Fruit fly (Drosophila melanogaster) whole organism, prepupa: ENCODE measurements around the gene Sfp33A2.
A peak's percentile ranks its signal among the peaks of the same experiment; 100 is the strongest.

Experiments used
- CG10631 ChIP-seq: fragments of 200-800 bp; sonication (Bioruptor generic); optimal IDR thresholded peaks from 2 replicates; lab custom pipeline; 2016; ENCODE audit warnings: missing biosample characterization, missing genetic modification characterization
- CG11294 ChIP-seq: fragments of 200-800 bp; sonication (Bioruptor generic); IDR thresholded peaks from 2 replicates; pipeline ENCODE4 v1.3.6; 2022; ENCODE audit warnings: missing biosample characterization, missing genetic modification characterization
- CG11902 ChIP-seq: fragments of 200-800 bp; sonication (Bioruptor generic); optimal IDR thresholded peaks from 3 replicates; lab custom pipeline; 2016; ENCODE audit warnings: missing biosample characterization, missing genetic modification characterization
- CG15336 ChIP-seq: fragments of 200-800 bp; sonication (Bioruptor generic); IDR thresholded peaks from 2 replicates; pipeline ENCODE4 v1.3.6; 2022; ENCODE audit warnings: missing biosample characterization, missing genetic modification characterization
- CG1621 ChIP-seq: fragments of 200-800 bp; sonication (Bioruptor generic); optimal IDR thresholded peaks from 3 replicates; lab custom pipeline; 2018; ENCODE audit warnings: missing biosample characterization, mild to moderate bottlenecking, missing genetic modification characterization
- CG3032 ChIP-seq: fragments of 200-800 bp; optimal IDR thresholded peaks from 2 replicates; lab custom pipeline; 2019; ENCODE audit warnings: missing biosample characterization, mild to moderate bottlenecking, missing genetic modification characterization, moderate library complexity
- CG31627 ChIP-seq: fragments of 200-800 bp; sonication (Bioruptor generic); optimal IDR thresholded peaks from 3 replicates; lab custom pipeline; 2016; ENCODE audit warnings: missing biosample characterization, missing genetic modification characterization
- CG32006 ChIP-seq: fragments of 200-800 bp; sonication (Bioruptor generic); optimal IDR thresholded peaks from 3 replicates; lab custom pipeline; 2017; ENCODE audit warnings: missing biosample characterization, mild to moderate bottlenecking, missing genetic modification characterization
- CG3919 ChIP-seq: fragments of 200-800 bp; sonication (Bioruptor generic); optimal IDR thresholded peaks from 3 replicates; lab custom pipeline; 2016; ENCODE audit warnings: missing biosample characterization, missing genetic modification characterization
- CG4318 ChIP-seq: fragments of 200-800 bp; sonication (Bioruptor generic); optimal IDR thresholded peaks from 3 replicates; lab custom pipeline; 2017; ENCODE audit warnings: missing biosample characterization, mild to moderate bottlenecking, missing genetic modification characterization
- CG6854 ChIP-seq: fragments of 200-800 bp; sonication (Bioruptor generic); optimal IDR thresholded peaks from 2 replicates; lab custom pipeline; 2017; ENCODE audit warnings: missing biosample characterization, mild to moderate bottlenecking, missing genetic modification characterization
- CG8319 ChIP-seq: fragments of 200-800 bp; sonication (Bioruptor generic); optimal IDR thresholded peaks from 3 replicates; lab custom pipeline; 2016; ENCODE audit warnings: missing biosample characterization, missing genetic modification characterization
- CG9139 ChIP-seq: fragments of 200-800 bp; sonication (Bioruptor generic); optimal IDR thresholded peaks from 3 replicates; lab custom pipeline; 2017; ENCODE audit warnings: missing biosample characterization, mild to moderate bottlenecking, missing genetic modification characterization
- Eip75B ChIP-seq: fragments of 200-800 bp; sonication (Bioruptor generic); optimal IDR thresholded peaks from 3 replicates; lab custom pipeline; 2016; ENCODE audit warnings: missing biosample characterization, missing genetic modification characterization
- Eip78C ChIP-seq: fragments of 200-800 bp; sonication (Bioruptor generic); peaks from one replicate; lab custom pipeline; 2016; ENCODE audit warnings: missing biosample characterization, missing genetic modification characterization
- Eip93F ChIP-seq: fragments of 200-800 bp; sonication (Bioruptor generic); optimal IDR thresholded peaks from 2 replicates; lab custom pipeline; 2016; ENCODE audit warnings: missing biosample characterization, mild to moderate bottlenecking, missing genetic modification characterization
- Ets96B ChIP-seq: fragments of 200-800 bp; optimal IDR thresholded peaks from 2 replicates; lab custom pipeline; 2019; ENCODE audit warnings: missing biosample characterization, mild to moderate bottlenecking, missing genetic modification characterization, moderate library complexity
- Hr38 ChIP-seq: sonication (Bioruptor generic); optimal IDR thresholded peaks from 2 replicates; lab custom pipeline; 2016; ENCODE audit warnings: missing biosample characterization, missing genetic modification characterization
- Hr4 ChIP-seq: fragments of 200-800 bp; sonication (Bioruptor generic); optimal IDR thresholded peaks from 3 replicates; lab custom pipeline; 2016; ENCODE audit warnings: missing biosample characterization, missing genetic modification characterization
- Lpt ChIP-seq: fragments of 200-800 bp; sonication (Bioruptor generic); optimal IDR thresholded peaks from 3 replicates; lab custom pipeline; 2016; ENCODE audit warnings: missing biosample characterization, missing genetic modification characterization
- Met ChIP-seq: fragments of 200-800 bp; sonication (Bioruptor generic); optimal IDR thresholded peaks from 3 replicates; lab custom pipeline; 2016; ENCODE audit warnings: missing biosample characterization, missing genetic modification characterization
- OdsH ChIP-seq: fragments of 200-800 bp; sonication (Bioruptor generic); optimal IDR thresholded peaks from 3 replicates; lab custom pipeline; 2016; ENCODE audit warnings: missing biosample characterization, missing genetic modification characterization
- Sox14 ChIP-seq: fragments of 200-800 bp; sonication (Bioruptor generic); optimal IDR thresholded peaks from 3 replicates; lab custom pipeline; 2016; ENCODE audit warnings: missing biosample characterization, missing genetic modification characterization
- Sox15 ChIP-seq: fragments of 200-800 bp; sonication (Bioruptor generic); optimal IDR thresholded peaks from 3 replicates; lab custom pipeline; 2016; ENCODE audit warnings: missing biosample characterization, missing genetic modification characterization
- cyc ChIP-seq: fragments of 200-800 bp; sonication (Bioruptor generic); optimal IDR thresholded peaks from 3 replicates; lab custom pipeline; 2016; ENCODE audit warnings: missing biosample characterization, missing genetic modification characterization
- dsx ChIP-seq: fragments of 200-800 bp; optimal IDR thresholded peaks from 3 replicates; lab custom pipeline; 2019; ENCODE audit warnings: missing biosample characterization, mild to moderate bottlenecking, missing genetic modification characterization, moderate library complexity; ENCODE audit not compliant: poor library complexity, severe bottlenecking
- eg ChIP-seq: fragments of 200-800 bp; sonication (Bioruptor generic); IDR thresholded peaks from 3 replicates; pipeline ENCODE4 v1.3.6; 2022; ENCODE audit warnings: missing biosample characterization, missing genetic modification characterization
- esn ChIP-seq: fragments of 200-800 bp; sonication (Bioruptor generic); optimal IDR thresholded peaks from 2 replicates; lab custom pipeline; 2016; ENCODE audit warnings: missing biosample characterization, mild to moderate bottlenecking, missing genetic modification characterization, moderate library complexity
- fd59A ChIP-seq: fragments of 200-800 bp; sonication (Bioruptor generic); optimal IDR thresholded peaks from 2 replicates; lab custom pipeline; 2017; ENCODE audit warnings: missing biosample characterization, mild to moderate bottlenecking, missing genetic modification characterization, missing genetic modification reagents
- fkh ChIP-seq: fragments of 200-800 bp; sonication (Bioruptor generic); optimal IDR thresholded peaks from 3 replicates; lab custom pipeline; 2017; ENCODE audit warnings: missing biosample characterization, mild to moderate bottlenecking, missing genetic modification characterization, moderate library complexity
- net ChIP-seq: fragments of 200-800 bp; sonication (Bioruptor generic); optimal IDR thresholded peaks from 3 replicates; lab custom pipeline; 2016; ENCODE audit warnings: missing biosample characterization, missing genetic modification characterization
- spab ChIP-seq: fragments of 200-800 bp; sonication (Bioruptor generic); optimal IDR thresholded peaks from 2 replicates; lab custom pipeline; 2017; ENCODE audit warnings: missing biosample characterization, mild to moderate bottlenecking, missing genetic modification characterization, missing genetic modification reagents
- ss ChIP-seq, 2 experiments: fragments of 200-800 bp; sonication (Bioruptor generic); optimal IDR thresholded peaks; 2 replicates in 1 of 2; 3 replicates in 1 of 2; lab custom pipeline; 2017 to 2018; ENCODE audit warnings: mild to moderate bottlenecking in 2 of 2, missing biosample characterization in 2 of 2, missing genetic modification characterization in 2 of 2, moderate library complexity in 1 of 2
- topi ChIP-seq: fragments of 200-800 bp; sonication (Bioruptor generic); optimal IDR thresholded peaks from 3 replicates; lab custom pipeline; 2016; ENCODE audit warnings: missing biosample characterization, missing genetic modification characterization
- vri ChIP-seq: fragments of 200-800 bp; sonication (Bioruptor generic); optimal IDR thresholded peaks from 3 replicates; lab custom pipeline; 2016; ENCODE audit warnings: missing biosample characterization, mild to moderate bottlenecking, missing genetic modification characterization

Gene Sfp33A2

dm6 chr2L:11797127-11797526, 40.4 kb upstream of the Sfp33A2 start:
- TF ChIP-seq CG3032 (tag; lab: Kevin White, UChicago) = no peak
- TF ChIP-seq Eip93F (GFP tag; lab: Kevin White, UChicago) = no peak
- no peak for TF ChIP-seq vri
- TF ChIP-seq fd59A (GFP tag; lab: Kevin White, UChicago) = no peak

- TF ChIP-seq Hr38 = no peak
- TF ChIP-seq CG6854 (GFP tag; lab: Kevin White, UChicago) = no peak
- TF ChIP-seq Eip78C (GFP tag; lab: Kevin White, UChicago) = peak; percentile 73
- no peak for TF ChIP-seq Ets96B (tag; lab: Kevin White, UChicago)
- no peak for TF ChIP-seq Hr4 (GFP tag; lab: Kevin White, UChicago)
- TF ChIP-seq CG15336 (GFP tag; lab: Robert Waterston, UW) = 0 out of 2 replicates have a peak, but pooled peaks have one; percentile 15
- no peak for TF ChIP-seq fd59A (GFP tag; lab: Kevin White, UChicago)
- no peak for TF ChIP-seq fkh (GFP tag; lab: Kevin White, UChicago)
- TF ChIP-seq Lpt = peak; percentile 26
- no peak for TF ChIP-seq spab (GFP tag; lab: Kevin White, UChicago)
- TF ChIP-seq Sox14 (GFP tag; lab: Kevin White, UChicago) = peak; percentile 15
- no peak for TF ChIP-seq CG31627
- TF ChIP-seq CG1621 = no peak
- TF ChIP-seq ss (GFP tag; optimal IDR thresholded peaks at IDR 0.05; lab: Kevin White, UChicago) = peak; percentile 30 to 75
- peak; percentile 23; the same call in 1 of the 3 replicates for TF ChIP-seq eg
- peak; percentile 32 for TF ChIP-seq dsx (GFP tag; lab: Kevin White, UChicago)
- TF ChIP-seq CG8319 (GFP tag; lab: Kevin White, UChicago) = no peak
- TF ChIP-seq CG3919 (GFP tag; lab: Kevin White, UChicago) = peak; percentile 24
- no peak for TF ChIP-seq topi (GFP tag; lab: Kevin White, UChicago)
- no peak for TF ChIP-seq Sox15
- TF ChIP-seq cyc (GFP tag; lab: Kevin White, UChicago) = no peak
- TF ChIP-seq CG9139 (GFP tag; lab: Kevin White, UChicago) = peak; percentile 6
- no peak for TF ChIP-seq CG4318 (GFP tag; lab: Kevin White, UChicago)
- TF ChIP-seq CG11294 (GFP tag; lab: Robert Waterston, UW) = no peak
- TF ChIP-seq net (GFP tag; lab: Kevin White, UChicago) = no peak
- TF ChIP-seq CG32006 (GFP tag; lab: Kevin White, UChicago) = peak; percentile 12
- no peak for TF ChIP-seq vri
Observed at dm6 chr2L:11804228-11805044, 33.1 kb upstream of the Sfp33A2 start.

dm6 chr2L:11806022-11806700, 31.4 kb upstream of the Sfp33A2 start:
- peak; percentile 41 for TF ChIP-seq vri
- no peak for TF ChIP-seq Hr38
- TF ChIP-seq OdsH (GFP tag; lab: Kevin White, UChicago) = no peak
- TF ChIP-seq Eip78C (GFP tag; lab: Kevin White, UChicago) = peak; percentile 48
- TF ChIP-seq Lpt = peak; percentile 1
- peak; percentile 42 for TF ChIP-seq CG11902
- TF ChIP-seq CG9139 (GFP tag; lab: Kevin White, UChicago) = no peak
- TF ChIP-seq esn (GFP tag; lab: Kevin White, UChicago) = peak; percentile 11
- peak; percentile 27 for TF ChIP-seq fkh (GFP tag; lab: Kevin White, UChicago)
- TF ChIP-seq CG10631 (GFP tag; lab: Kevin White, UChicago) = no peak
- no peak for TF ChIP-seq Met (GFP tag; lab: Kevin White, UChicago)
- TF ChIP-seq Eip75B (GFP tag; lab: Kevin White, UChicago) = no peak
